Worm (Caenorhabditis elegans) whole organism, L3 larva: Measurements from ENCODE around the gene K07H8.12.
A peak's percentile ranks its signal among the peaks of the same experiment; 100 is the strongest.

Source experiments
- R02D3.7 ChIP-seq: fragments of 150-350 bp; optimal IDR thresholded peaks from 2 replicates; lab custom pipeline; 2014; ENCODE audit warnings: missing biosample characterization, missing genetic modification characterization
- ZK546.5 ChIP-seq: sonication (generic microtip); optimal IDR thresholded peaks from 2 replicates; lab custom pipeline; 2017; ENCODE audit warnings: missing biosample characterization, missing genetic modification characterization
- ama-1 ChIP-seq: fragments of 150-350 bp; optimal IDR thresholded peaks from 2 replicates; lab custom pipeline; 2018
- ceh-16 ChIP-seq: sonication (generic microtip); optimal IDR thresholded peaks from 2 replicates; lab custom pipeline; 2017; ENCODE audit warnings: missing biosample characterization, missing genetic modification characterization
- ceh-28 ChIP-seq: fragments of 150-350 bp; optimal IDR thresholded peaks from 2 replicates; lab custom pipeline; 2014; ENCODE audit warnings: missing biosample characterization, missing genetic modification reagents, missing genetic modification characterization
- ceh-82 ChIP-seq: fragments of 150-350 bp; optimal IDR thresholded peaks from 2 replicates; lab custom pipeline; 2014; ENCODE audit warnings: missing biosample characterization, missing genetic modification characterization
- ceh-9 ChIP-seq: sonication (generic microtip); optimal IDR thresholded peaks from 2 replicates; lab custom pipeline; 2018; ENCODE audit warnings: missing biosample characterization, missing genetic modification characterization
- daf-12 ChIP-seq: fragments of 150-350 bp; optimal IDR thresholded peaks from 2 replicates; lab custom pipeline; 2014; ENCODE audit warnings: missing biosample characterization, missing genetic modification reagents, missing genetic modification characterization
- egl-5 ChIP-seq: fragments of 150-350 bp; optimal IDR thresholded peaks from 2 replicates; lab custom pipeline; 2017; ENCODE audit warnings: missing biosample characterization, missing genetic modification reagents, missing genetic modification characterization, inconsistent platforms
- elt-1 ChIP-seq: fragments of 150-350 bp; optimal IDR thresholded peaks from 2 replicates; lab custom pipeline; 2014; ENCODE audit warnings: missing biosample characterization, missing genetic modification characterization
- elt-2 ChIP-seq: sonication (generic microtip); optimal IDR thresholded peaks from 2 replicates; lab custom pipeline; 2016; ENCODE audit warnings: missing genetic modification reagents, mild to moderate bottlenecking, missing genetic modification characterization, missing compliant biosample characterization
- elt-3 ChIP-seq, 3 experiments: fragments of 150-350 bp in 1 of 3; sonication (generic microtip) in 2 of 3; optimal IDR thresholded peaks; 2 replicates in 2 of 3; 4 replicates in 1 of 3; lab custom pipeline; 2014 to 2017; ENCODE audit warnings: missing biosample characterization in 3 of 3, missing genetic modification characterization in 3 of 3
- eor-1 ChIP-seq, 2 experiments: fragments of 150-350 bp; optimal IDR thresholded peaks; 2 replicates each; lab custom pipeline; 2014 to 2018; ENCODE audit warnings: missing biosample characterization in 2 of 2, missing genetic modification characterization in 2 of 2
- fkh-10 ChIP-seq: sonication (generic microtip); optimal IDR thresholded peaks from 2 replicates; lab custom pipeline; 2017; ENCODE audit warnings: missing biosample characterization, missing genetic modification reagents, missing genetic modification characterization
- fkh-2 ChIP-seq: fragments of 150-350 bp; optimal IDR thresholded peaks from 2 replicates; lab custom pipeline; 2014; ENCODE audit warnings: missing biosample characterization, missing genetic modification reagents, missing genetic modification characterization
- fos-1 ChIP-seq: fragments of 150-350 bp; optimal IDR thresholded peaks from 2 replicates; lab custom pipeline; 2014; ENCODE audit warnings: missing biosample characterization, missing genetic modification characterization
- hmg-11 ChIP-seq: sonication (generic microtip); optimal IDR thresholded peaks from 2 replicates; lab custom pipeline; 2016; ENCODE audit warnings: missing genetic modification characterization, missing compliant biosample characterization
- lin-15B ChIP-seq: fragments of 150-350 bp; optimal IDR thresholded peaks from 2 replicates; lab custom pipeline; 2014; ENCODE audit warnings: missing biosample characterization, missing genetic modification characterization
- lin-39 ChIP-seq: fragments of 150-350 bp; optimal IDR thresholded peaks from 2 replicates; lab custom pipeline; 2018; ENCODE audit warnings: missing biosample characterization, missing genetic modification reagents, missing genetic modification characterization
- lsy-12 ChIP-seq: sonication (generic microtip); optimal IDR thresholded peaks from 2 replicates; lab custom pipeline; 2016; ENCODE audit warnings: mild to moderate bottlenecking, missing genetic modification characterization, missing compliant biosample characterization
- mml-1 ChIP-seq: fragments of 150-350 bp; sonication (generic microtip); optimal IDR thresholded peaks from 3 replicates; lab custom pipeline; 2014; ENCODE audit warnings: missing biosample characterization, missing genetic modification characterization
- nfya-1 ChIP-seq: sonication (generic microtip); optimal IDR thresholded peaks from 2 replicates; lab custom pipeline; 2017; ENCODE audit warnings: missing genetic modification characterization, mild to moderate bottlenecking, missing compliant biosample characterization, antibody characterized with exemption, moderate library complexity; ENCODE audit not compliant: insufficient read depth
- nhr-11 ChIP-seq: fragments of 150-350 bp; optimal IDR thresholded peaks from 2 replicates; lab custom pipeline; 2014; ENCODE audit warnings: missing biosample characterization, missing genetic modification characterization
- nhr-12 ChIP-seq: fragments of 150-350 bp; optimal IDR thresholded peaks from 2 replicates; lab custom pipeline; 2014; ENCODE audit warnings: missing biosample characterization, missing genetic modification characterization
- nhr-23 ChIP-seq: fragments of 150-350 bp; optimal IDR thresholded peaks from 2 replicates; lab custom pipeline; 2014; ENCODE audit warnings: missing biosample characterization, missing genetic modification reagents, missing genetic modification characterization
- nhr-237 ChIP-seq: fragments of 150-350 bp; optimal IDR thresholded peaks from 2 replicates; lab custom pipeline; 2014; ENCODE audit warnings: missing biosample characterization, missing genetic modification characterization
- nhr-25 ChIP-seq: sonication (generic microtip); optimal IDR thresholded peaks from 2 replicates; lab custom pipeline; 2017; ENCODE audit warnings: missing biosample characterization, missing genetic modification characterization
- nhr-28 ChIP-seq: fragments of 150-350 bp; optimal IDR thresholded peaks from 2 replicates; lab custom pipeline; 2014; ENCODE audit warnings: missing biosample characterization, missing genetic modification characterization
- nhr-43 ChIP-seq: sonication (generic microtip); optimal IDR thresholded peaks from 2 replicates; lab custom pipeline; 2016; ENCODE audit warnings: mild to moderate bottlenecking, missing genetic modification characterization, missing compliant biosample characterization; ENCODE audit not compliant: poor library complexity, severe bottlenecking
- nhr-67 ChIP-seq: fragments of 150-350 bp; optimal IDR thresholded peaks from 2 replicates; lab custom pipeline; 2014; ENCODE audit warnings: missing biosample characterization, missing genetic modification characterization
- nhr-76 ChIP-seq: fragments of 150-350 bp; sonication (generic microtip); optimal IDR thresholded peaks from 5 replicates; lab custom pipeline; 2014; ENCODE audit warnings: missing biosample characterization, missing genetic modification characterization
- nhr-77 ChIP-seq: fragments of 150-350 bp; optimal IDR thresholded peaks from 2 replicates; lab custom pipeline; 2014; ENCODE audit warnings: missing biosample characterization, missing genetic modification characterization
- pha-4 ChIP-seq: fragments of 150-350 bp; optimal IDR thresholded peaks from 2 replicates; lab custom pipeline; 2014; ENCODE audit warnings: missing biosample characterization, missing genetic modification reagents, missing genetic modification characterization
- pqm-1 ChIP-seq: fragments of 150-350 bp; optimal IDR thresholded peaks from 2 replicates; lab custom pipeline; 2017; ENCODE audit warnings: missing biosample characterization, missing genetic modification characterization, inconsistent platforms
- sea-2 ChIP-seq: fragments of 150-350 bp; sonication (generic microtip); optimal IDR thresholded peaks from 4 replicates; lab custom pipeline; 2014; ENCODE audit warnings: missing biosample characterization, missing genetic modification reagents, missing genetic modification characterization
- skn-1 ChIP-seq: fragments of 150-350 bp; optimal IDR thresholded peaks from 2 replicates; lab custom pipeline; 2014; ENCODE audit warnings: missing biosample characterization, missing genetic modification characterization
- snpc-4 ChIP-seq: fragments of 150-350 bp; optimal IDR thresholded peaks from 2 replicates; lab custom pipeline; 2014; ENCODE audit warnings: missing biosample characterization, missing genetic modification characterization
- tbx-2 ChIP-seq: sonication (generic microtip); optimal IDR thresholded peaks from 2 replicates; lab custom pipeline; 2016; ENCODE audit warnings: mild to moderate bottlenecking, missing genetic modification characterization, missing compliant biosample characterization
- unc-39 ChIP-seq: sonication (generic microtip); optimal IDR thresholded peaks from 4 replicates; lab custom pipeline; 2017; ENCODE audit warnings: missing biosample characterization, missing genetic modification characterization
- unc-62 ChIP-seq: fragments of 150-350 bp; sonication (generic microtip); optimal IDR thresholded peaks from 4 replicates; lab custom pipeline; 2014; ENCODE audit warnings: missing biosample characterization, missing genetic modification reagents, missing genetic modification characterization
- zag-1 ChIP-seq: fragments of 150-350 bp; optimal IDR thresholded peaks from 2 replicates; lab custom pipeline; 2014; ENCODE audit warnings: missing biosample characterization, missing genetic modification characterization
- ztf-4 ChIP-seq: fragments of 150-350 bp; optimal IDR thresholded peaks from 2 replicates; lab custom pipeline; 2014; ENCODE audit warnings: missing biosample characterization, missing genetic modification characterization

The K07H8.12 gene

DNA sequence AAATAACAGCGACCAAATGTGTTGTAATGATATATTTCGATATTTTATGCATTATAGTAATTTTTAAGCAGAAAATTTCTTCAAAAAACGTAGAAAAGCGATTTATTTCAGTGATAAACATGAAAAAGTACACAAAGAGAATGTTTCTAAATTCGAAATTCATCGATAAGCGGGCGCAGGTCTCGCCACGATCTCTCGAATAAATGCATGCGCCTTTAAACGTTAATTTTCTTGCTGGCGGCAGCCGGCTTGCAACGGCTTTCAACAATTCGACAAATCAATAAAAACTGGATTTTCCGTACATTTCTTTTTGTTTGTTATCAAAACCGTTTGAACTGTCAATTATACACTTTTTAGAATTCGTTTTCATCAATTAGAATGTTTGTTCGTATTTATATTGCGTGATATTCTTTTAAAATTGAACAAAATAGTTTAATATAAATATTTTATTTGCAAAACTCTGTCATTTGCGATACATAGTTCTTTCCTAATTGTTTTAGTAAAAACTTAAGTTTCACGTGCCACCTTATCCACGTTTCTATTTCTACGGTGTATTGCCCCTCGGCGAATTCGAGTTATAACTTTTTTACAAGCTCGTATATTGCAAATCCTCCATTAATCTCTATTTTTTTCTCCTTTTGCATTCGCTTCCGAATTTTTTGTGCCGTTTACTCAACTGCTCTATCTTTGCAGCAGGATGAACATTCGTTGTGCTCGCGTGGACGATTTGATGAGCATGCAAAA is 13.2 kb upstream of the K07H8.12 start, which contains the start of gene daf-31:
Gene daf-31, plus strand, starts transcription at position 694 of the 744 bp plus-strand sequence.
- TF ChIP-seq lin-15B (tag; lab: Kevin White, UChicago) (peak; percentile 64), ama-1 (lab: Kevin White, UChicago) (no peak), ztf-4 (tag; lab: Kevin White, UChicago) (no peak), lin-39 (tag; lab: Kevin White, UChicago) (peak; percentile 88), nhr-67 (tag; lab: Kevin White, UChicago) (no peak), nhr-76 (tag; lab: Kevin White, UChicago) (no peak), elt-1 (tag; lab: Kevin White, UChicago) (no peak), ceh-28 (peak; percentile 32), elt-2 (tag; lab: Kevin White, UChicago) (peak; percentile 40), nhr-43 (tag; lab: Kevin White, UChicago) (no peak), fkh-10 (GFP tag; lab: Kevin White, UChicago) (no peak), daf-12 (tag; lab: Kevin White, UChicago) (no peak), tbx-2 (tag; lab: Kevin White, UChicago) (no peak), R02D3.7 (tag; lab: Kevin White, UChicago) (no peak), lsy-12 (no peak), unc-39 (tag; lab: Kevin White, UChicago) (no peak), hmg-11 (tag; lab: Kevin White, UChicago) (peak; percentile 62), sea-2 (GFP tag; lab: Kevin White, UChicago) (no peak), skn-1 (no peak), zag-1 (tag; lab: Kevin White, UChicago) (no peak), elt-3 (tag; optimal IDR thresholded peaks at IDR 0.05; lab: Kevin White, UChicago) (no peak), nhr-23 (tag; lab: Kevin White, UChicago) (peak; percentile 47), snpc-4 (tag; lab: Kevin White, UChicago) (peak; percentile 57), nhr-12 (tag; lab: Kevin White, UChicago) (no peak), nhr-11 (no peak), ceh-9 (tag; lab: Kevin White, UChicago) (no peak), fos-1 (tag; lab: Kevin White, UChicago) (no peak), unc-62 (no peak), nhr-25 (tag; lab: Kevin White, UChicago) (peak; percentile 71), eor-1 (tag; optimal IDR thresholded peaks at IDR 0.05; lab: Kevin White, UChicago) (no peak), ceh-82 (no peak), mml-1 (tag; lab: Kevin White, UChicago) (no peak), fkh-2 (tag; lab: Kevin White, UChicago) (no peak), pqm-1 (peak; percentile 6), ZK546.5 (tag; lab: Kevin White, UChicago) (no peak), nhr-28 (no peak), egl-5 (tag; lab: Kevin White, UChicago) (peak; percentile 77), pha-4 (tag; lab: Kevin White, UChicago) (peak; percentile 83), nfya-1 (tag; lab: Kevin White, UChicago) (peak; percentile 72), nhr-237 (no peak), nhr-77 (tag; lab: Kevin White, UChicago) (no peak), ceh-16 (tag; lab: Kevin White, UChicago) (no peak)
- TF ChIP-seq, all 47 proteins: peak for 12

ce11 chrIV:8289505-8289579 is 12.8 kb upstream of the K07H8.12 start, which contains the start of gene nucl-1:
Gene nucl-1, minus strand, starts transcription at chrIV:8289530.
- TF ChIP-seq lsy-12 (no peak), fkh-2 (tag; lab: Kevin White, UChicago) (no peak)

ce11 chrIV:8289105-8289504 is 12.6 kb upstream of the K07H8.12 start:
- TF ChIP-seq daf-12 (tag; lab: Kevin White, UChicago) (no peak), skn-1 (no peak), nhr-28 (no peak), pha-4 (tag; lab: Kevin White, UChicago) (no peak), fkh-10 (GFP tag; lab: Kevin White, UChicago) (no peak), nhr-77 (tag; lab: Kevin White, UChicago) (no peak), ama-1 (lab: Kevin White, UChicago) (no peak)
